Worm (Caenorhabditis elegans) whole organism, L4/young adult: ENCODE measurements around the gene his-31.

Experiments used
- W03F9.2 ChIP-seq: fragments of 150-350 bp; optimal IDR thresholded peaks from 2 replicates; lab custom pipeline; 2014; ENCODE audit warnings: missing biosample characterization, missing genetic modification characterization
- him-1 ChIP-seq: sonication (generic microtip); optimal IDR thresholded peaks from 2 replicates; lab custom pipeline; 2016; ENCODE audit warnings: missing genotype, missing genetic modification reagents, missing genetic modification characterization, missing compliant biosample characterization

ce11 chrIV:8345518-8345917 lies 11.7 kb upstream of the his-31 start, which contains the start of gene F17E9.5:
- TF ChIP-seq W03F9.2 (tag; lab: Kevin White, UChicago) (no peak), him-1 (tag; lab: Kevin White, UChicago) (no peak)
